Worm (Caenorhabditis elegans) whole organism, L2 larva: Measurements from ENCODE around the gene ZK262.2.

ENCODE experiments used
- F13H6.1 ChIP-seq: sonication (generic microtip); optimal IDR thresholded peaks from 2 replicates; lab custom pipeline; 2016; ENCODE audit warnings: missing genetic modification characterization, missing compliant biosample characterization
- ceh-82 ChIP-seq: fragments of 150-350 bp; optimal IDR thresholded peaks from 2 replicates; lab custom pipeline; 2014; ENCODE audit warnings: missing biosample characterization, missing genetic modification characterization
- mdl-1 ChIP-seq, 2 experiments: fragments of 150-350 bp in 1 of 2; sonication (generic microtip) in 1 of 2; optimal IDR thresholded peaks; 2 replicates each; lab custom pipeline; 2017; ENCODE audit warnings: missing biosample characterization in 2 of 2, missing genetic modification characterization in 2 of 2

DNA sequence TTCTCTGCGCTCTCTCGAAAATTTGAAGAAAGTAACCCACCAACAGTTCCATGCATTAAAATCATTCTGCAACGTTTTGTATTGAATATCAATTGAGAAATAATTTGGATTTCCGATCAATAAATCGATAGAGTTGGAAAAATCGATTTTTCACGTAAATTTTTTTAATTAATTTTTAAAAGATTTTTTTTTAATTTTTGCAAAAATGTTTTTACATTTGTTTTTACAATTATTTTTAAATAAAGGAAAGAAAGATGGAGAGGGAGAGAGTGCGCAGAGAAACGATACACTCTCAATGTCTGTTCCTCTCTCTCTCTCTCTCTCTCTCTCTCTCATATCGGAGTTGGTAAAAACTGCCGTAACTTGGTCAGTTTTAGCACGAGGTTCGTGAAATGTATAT lies 12.8 kb upstream of the ZK262.2 start, which contains the start of gene ZK262.19:
- no peak for TF ChIP-seq ceh-82 (tag; lab: Kevin White, UChicago)
- TF ChIP-seq mdl-1 (tag; optimal IDR thresholded peaks at IDR 0.05; lab: Kevin White, UChicago) = no peak
- TF ChIP-seq F13H6.1 = no peak
